Worm (Caenorhabditis elegans) whole organism, young adult: ENCODE measurements around the gene fbxl-1.

Experiments used
- F22D6.2 ChIP-seq: sonication (generic microtip); optimal IDR thresholded peaks from 2 replicates; lab custom pipeline; 2016; ENCODE audit warnings: mild to moderate bottlenecking, missing genetic modification characterization, missing compliant biosample characterization
- F33H1.4 ChIP-seq: fragments of 200-800 bp; sonication (Bioruptor generic); IDR thresholded peaks from 2 replicates; pipeline ENCODE4 v1.3.6; 2022; ENCODE audit warnings: missing genetic modification reagents, missing genetic modification characterization, missing compliant biosample characterization
- Y67H2A.10 ChIP-seq: fragments of 200-800 bp; sonication (Bioruptor generic); conservative IDR thresholded peaks from 2 replicates; pipeline ENCODE4 v1.3.6; 2022; ENCODE audit warnings: missing genetic modification reagents, missing genetic modification characterization, missing compliant biosample characterization
- Y95B8A.8 ChIP-seq: fragments of 200-800 bp; sonication (Bioruptor generic); IDR thresholded peaks from 2 replicates; pipeline ENCODE4 v1.3.6; 2022; ENCODE audit warnings: missing genetic modification reagents, missing genetic modification characterization, missing compliant biosample characterization
- ZK185.1 ChIP-seq: sonication (generic microtip); optimal IDR thresholded peaks from 2 replicates; lab custom pipeline; 2016; ENCODE audit warnings: mild to moderate bottlenecking, missing genetic modification characterization, missing compliant biosample characterization; ENCODE audit not compliant: poor library complexity, severe bottlenecking
- akir-1 ChIP-seq: fragments of 200-800 bp; sonication (Bioruptor generic); optimal IDR thresholded peaks from 2 replicates; lab custom pipeline; 2018; ENCODE audit warnings: mild to moderate bottlenecking, missing genetic modification characterization, moderate library complexity, missing compliant biosample characterization
- ama-1 ChIP-seq, 3 experiments: fragments of 150-350 bp in 1 of 3; sonication (generic microtip) in 2 of 3; optimal IDR thresholded peaks; 2 replicates each; lab custom pipeline; 2014 to 2018; ENCODE audit warnings: missing biosample characterization in 2 of 3, missing genetic modification characterization in 2 of 3, missing genetic modification reagents in 2 of 3
- aptf-2 ChIP-seq: fragments of 200-800 bp; sonication (Bioruptor generic); conservative IDR thresholded peaks from 2 replicates; pipeline ENCODE4 v1.3.6; 2022; ENCODE audit warnings: missing genetic modification reagents, missing genetic modification characterization, missing compliant biosample characterization
- attf-5 ChIP-seq: fragments of 200-800 bp; sonication (Bioruptor generic); optimal IDR thresholded peaks from 2 replicates; lab custom pipeline; 2018; ENCODE audit warnings: mild to moderate bottlenecking, missing genetic modification characterization, missing compliant biosample characterization
- bed-1 ChIP-seq: fragments of 200-800 bp; sonication (Bioruptor generic); IDR thresholded peaks from 2 replicates; pipeline ENCODE4 v1.3.6; 2022; ENCODE audit warnings: missing genetic modification reagents, missing genetic modification characterization, missing compliant biosample characterization
- bed-2 ChIP-seq: fragments of 200-800 bp; sonication (Bioruptor generic); IDR thresholded peaks from 2 replicates; pipeline ENCODE4 v1.3.6; 2022; ENCODE audit warnings: missing genetic modification reagents, missing genetic modification characterization, missing compliant biosample characterization
- cebp-1 ChIP-seq, 2 experiments: fragments of 200-800 bp in 1 of 2; sonication (Bioruptor generic) in 1 of 2; sonication (generic microtip) in 1 of 2; IDR thresholded peaks in 1 of 2; optimal IDR thresholded peaks in 1 of 2; 2 replicates each; pipeline versions ENCODE4 v1.3.6 to Lab custom; 2017 to 2022; ENCODE audit warnings: missing compliant biosample characterization in 2 of 2, missing genetic modification characterization in 2 of 2, mild to moderate bottlenecking in 1 of 2, missing genetic modification reagents in 1 of 2, moderate library complexity in 1 of 2
- ceh-58 ChIP-seq: fragments of 200-800 bp; sonication (Bioruptor generic); IDR thresholded peaks from 2 replicates; pipeline ENCODE4 v1.3.6; 2022; ENCODE audit warnings: missing genetic modification characterization, missing compliant biosample characterization
- die-1 ChIP-seq: sonication (generic microtip); optimal IDR thresholded peaks from 2 replicates; lab custom pipeline; 2016; ENCODE audit warnings: missing genotype, mild to moderate bottlenecking, missing genetic modification characterization, missing compliant biosample characterization
- dpff-1 ChIP-seq: sonication (generic microtip); optimal IDR thresholded peaks from 2 replicates; lab custom pipeline; 2017; ENCODE audit warnings: mild to moderate bottlenecking, missing genetic modification characterization, missing compliant biosample characterization
- egl-44 ChIP-seq: fragments of 200-800 bp; sonication (Bioruptor generic); IDR thresholded peaks from 2 replicates; pipeline ENCODE4 v1.3.6; 2022; ENCODE audit warnings: missing genetic modification reagents, missing genetic modification characterization, missing compliant biosample characterization
- hmg-20 ChIP-seq: fragments of 200-800 bp; sonication (Bioruptor generic); IDR thresholded peaks from 2 replicates; pipeline ENCODE4 v1.3.6; 2022; ENCODE audit warnings: missing genetic modification reagents, missing genetic modification characterization, missing compliant biosample characterization
- lin-35 ChIP-seq, 3 experiments: fragments of 150-350 bp in 2 of 3; sonication (generic microtip) in 1 of 3; optimal IDR thresholded peaks; 2 replicates each; lab custom pipeline; 2014 to 2018; ENCODE audit warnings: missing biosample characterization in 3 of 3, missing genetic modification characterization in 3 of 3, missing genetic modification reagents in 3 of 3
- lin-40 ChIP-seq: sonication (generic microtip); optimal IDR thresholded peaks from 2 replicates; lab custom pipeline; 2016; ENCODE audit warnings: missing genetic modification characterization, mild to moderate bottlenecking, missing compliant biosample characterization, missing genotype, missing genetic modification reagents
- lin-54 ChIP-seq: fragments of 200-800 bp; sonication (Bioruptor generic); optimal IDR thresholded peaks from 2 replicates; lab custom pipeline; 2018; ENCODE audit warnings: mild to moderate bottlenecking, missing genetic modification characterization, missing compliant biosample characterization
- lsy-27 ChIP-seq: sonication (generic microtip); optimal IDR thresholded peaks from 2 replicates; lab custom pipeline; 2017; ENCODE audit warnings: missing genetic modification characterization, mild to moderate bottlenecking, missing compliant biosample characterization, antibody characterized with exemption, missing genotype, borderline replicate concordance; ENCODE audit not compliant: insufficient read depth
- madf-3 ChIP-seq: fragments of 200-800 bp; sonication (Bioruptor generic); IDR thresholded peaks from 2 replicates; pipeline ENCODE4 v1.3.6; 2022; ENCODE audit warnings: missing genetic modification reagents, missing genetic modification characterization, missing compliant biosample characterization
- madf-6 ChIP-seq: fragments of 200-800 bp; sonication (Bioruptor generic); IDR thresholded peaks from 2 replicates; pipeline ENCODE4 v1.3.6; 2022; ENCODE audit warnings: missing genetic modification reagents, missing genetic modification characterization, missing compliant biosample characterization
- madf-8 ChIP-seq: fragments of 200-800 bp; sonication (Bioruptor generic); conservative IDR thresholded peaks from 2 replicates; pipeline ENCODE4 v1.3.6; 2022; ENCODE audit warnings: missing genetic modification reagents, missing genetic modification characterization, missing compliant biosample characterization
- mxl-1 ChIP-seq: sonication (generic microtip); optimal IDR thresholded peaks from 2 replicates; lab custom pipeline; 2016; ENCODE audit warnings: missing genetic modification characterization, missing compliant biosample characterization
- nfya-1 ChIP-seq: sonication (generic microtip); optimal IDR thresholded peaks from 2 replicates; lab custom pipeline; 2017; ENCODE audit warnings: antibody characterized with exemption, missing compliant biosample characterization, missing genetic modification characterization, borderline replicate concordance; ENCODE audit not compliant: insufficient read depth
- nhr-179 ChIP-seq: sonication (generic microtip); optimal IDR thresholded peaks from 2 replicates; lab custom pipeline; 2016; ENCODE audit warnings: mild to moderate bottlenecking, missing genetic modification characterization, missing compliant biosample characterization
- nhr-27 ChIP-seq: fragments of 200-800 bp; sonication (Bioruptor generic); optimal IDR thresholded peaks from 2 replicates; lab custom pipeline; 2018; ENCODE audit warnings: mild to moderate bottlenecking, missing genetic modification characterization, moderate library complexity, missing compliant biosample characterization
- pbrm-1 ChIP-seq: fragments of 200-800 bp; sonication (Bioruptor generic); IDR thresholded peaks from 2 replicates; pipeline ENCODE4 v1.3.6; 2022; ENCODE audit warnings: missing genetic modification reagents, missing genetic modification characterization, missing compliant biosample characterization
- rpc-1 ChIP-seq, 2 experiments: fragments of 150-350 bp in 1 of 2; sonication (generic microtip) in 1 of 2; optimal IDR thresholded peaks; 2 replicates each; lab custom pipeline; 2014 to 2018; ENCODE audit warnings: missing biosample characterization in 1 of 2, missing genetic modification characterization in 1 of 2, missing genetic modification reagents in 1 of 2, missing genotype in 1 of 2
- snpc-3.4 ChIP-seq: sonication (generic microtip); optimal IDR thresholded peaks from 2 replicates; lab custom pipeline; 2017; ENCODE audit warnings: missing genetic modification characterization, mild to moderate bottlenecking, missing compliant biosample characterization, antibody characterized with exemption, moderate library complexity, missing genotype, missing genetic modification reagents
- tbx-9 ChIP-seq: sonication (generic microtip); optimal IDR thresholded peaks from 2 replicates; lab custom pipeline; 2016; ENCODE audit warnings: borderline replicate concordance, missing genetic modification characterization, inconsistent platforms, missing compliant biosample characterization
- xnd-1 ChIP-seq: sonication (generic microtip); optimal IDR thresholded peaks from 2 replicates; lab custom pipeline; 2016; ENCODE audit warnings: missing genotype, missing genetic modification reagents, missing genetic modification characterization, missing compliant biosample characterization
- ztf-18 ChIP-seq: sonication (generic microtip); optimal IDR thresholded peaks from 2 replicates; lab custom pipeline; 2016; ENCODE audit warnings: missing genotype, mild to moderate bottlenecking, missing genetic modification characterization, missing compliant biosample characterization
- ztf-28 ChIP-seq: fragments of 200-800 bp; sonication (Bioruptor generic); IDR thresholded peaks from 2 replicates; pipeline ENCODE4 v1.3.6; 2022; ENCODE audit warnings: missing genetic modification reagents, missing genetic modification characterization, missing compliant biosample characterization
- ztf-3 ChIP-seq: fragments of 200-800 bp; sonication (Bioruptor generic); optimal IDR thresholded peaks from 2 replicates; lab custom pipeline; 2018; ENCODE audit warnings: mild to moderate bottlenecking, missing genetic modification characterization, missing compliant biosample characterization
- ztf-6 ChIP-seq: fragments of 200-800 bp; sonication (Bioruptor generic); IDR thresholded peaks from 2 replicates; pipeline ENCODE4 v1.3.6; 2022; ENCODE audit warnings: missing genetic modification reagents, missing genetic modification characterization, missing compliant biosample characterization

fbxl-1 gene

ce11 chrIII:8181581-8181980 lies 46.0 kb upstream of the fbxl-1 start, which contains the start of gene spc-2:
TSS of gene spc-2 (plus strand) at chrIII:8181881.
- TF ChIP-seq lin-40, result no peak
- no peak for TF ChIP-seq nhr-179 (tag; lab: Kevin White, UChicago)
- no peak for TF ChIP-seq hmg-20
- TF ChIP-seq rpc-1 (optimal IDR thresholded peaks at IDR 0.05; lab: Kevin White, UChicago), result no peak
- no peak for TF ChIP-seq rpc-1 (tag; optimal IDR thresholded peaks at IDR 0.05; lab: Kevin White, UChicago)
- no peak for TF ChIP-seq lin-35 (GFP tag; optimal IDR thresholded peaks at IDR 0.05; lab: Kevin White, UChicago)
- no peak for TF ChIP-seq ZK185.1 (tag; lab: Kevin White, UChicago)
- TF ChIP-seq nfya-1 (tag; lab: Kevin White, UChicago), result no peak
- TF ChIP-seq akir-1, result no peak

DNA sequence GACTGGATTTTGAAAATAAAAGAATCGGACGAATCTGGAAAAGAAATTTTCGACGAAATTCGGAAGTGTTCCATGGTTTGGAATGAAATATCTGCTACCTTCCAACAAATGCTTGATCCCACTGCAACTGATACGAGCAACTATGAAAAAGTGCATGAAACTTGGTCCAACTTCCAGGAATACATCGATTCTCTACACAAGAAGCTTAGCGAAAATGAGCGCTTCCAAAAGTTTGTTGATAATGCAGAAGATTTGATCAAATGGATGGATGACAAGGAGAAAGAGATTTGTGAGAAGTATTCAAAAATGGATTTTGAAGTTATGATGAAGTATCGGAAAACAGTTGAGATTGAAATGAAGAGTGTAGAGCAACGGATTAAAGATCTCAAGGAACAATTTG lies 45.1 kb upstream of the fbxl-1 start:
- TF ChIP-seq F33H1.4 (no peak), ama-1 (optimal IDR thresholded peaks at IDR 0.05; lab: Kevin White, UChicago) (no peak), ama-1 (GFP tag; optimal IDR thresholded peaks at IDR 0.05; lab: Kevin White, UChicago) (no peak), xnd-1 (tag; lab: Kevin White, UChicago) (no peak), Y67H2A.10 (no peak), nhr-27 (no peak), bed-1 (GFP tag; lab: Robert Waterston, UW) (no peak), egl-44 (GFP tag; lab: Robert Waterston, UW) (no peak), ztf-18 (tag; lab: Kevin White, UChicago) (no peak), mxl-1 (no peak), F22D6.2 (tag; lab: Kevin White, UChicago) (no peak), madf-8 (no peak), ztf-28 (GFP tag; lab: Robert Waterston, UW) (no peak), attf-5 (no peak)

DNA sequence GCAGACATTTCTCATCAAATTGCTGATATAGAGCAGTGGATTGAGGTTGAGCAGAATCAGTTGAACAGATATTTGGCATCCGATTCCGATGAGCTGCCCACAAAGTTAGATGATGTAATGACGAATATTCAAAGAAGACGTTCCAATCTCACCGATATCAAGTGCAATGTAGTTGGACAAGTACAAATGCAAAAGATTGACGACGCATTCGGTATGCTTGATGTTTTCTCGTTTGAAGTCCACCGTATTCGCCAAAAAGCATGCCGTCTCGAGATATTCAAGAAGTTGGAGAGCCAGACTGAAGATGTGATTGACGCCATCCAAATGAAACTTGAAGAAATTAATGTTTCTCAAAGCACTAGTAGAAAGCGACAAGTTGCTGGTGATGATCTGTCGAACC lies 42.5 kb upstream of the fbxl-1 start:
- TF ChIP-seq ztf-3 (GFP tag; lab: Kevin White, UChicago) (no peak), Y95B8A.8 (GFP tag; lab: Robert Waterston, UW) (no peak), egl-44 (GFP tag; lab: Robert Waterston, UW) (no peak), snpc-3.4 (tag; lab: Kevin White, UChicago) (no peak), lin-54 (GFP tag; lab: Kevin White, UChicago) (no peak), dpff-1 (tag; lab: Kevin White, UChicago) (no peak), ceh-58 (no peak), ama-1 (optimal IDR thresholded peaks at IDR 0.05; lab: Kevin White, UChicago) (no peak), ama-1 (GFP tag; optimal IDR thresholded peaks at IDR 0.05; lab: Kevin White, UChicago) (no peak), cebp-1 (GFP tag; IDR thresholded peaks at IDR 0.05; lab: Robert Waterston, UW) (no peak), cebp-1 (tag; optimal IDR thresholded peaks at IDR 0.05; lab: Kevin White, UChicago) (no peak), madf-6 (no peak), ztf-6 (no peak), bed-2 (GFP tag; lab: Robert Waterston, UW) (no peak), lin-35 (GFP tag; optimal IDR thresholded peaks at IDR 0.05; lab: Kevin White, UChicago) (no peak), tbx-9 (tag; lab: Kevin White, UChicago) (no peak)

ce11 chrIII:8190505-8190904 lies 37.1 kb upstream of the fbxl-1 start, which contains the start of gene C50C3.19:
TSS of gene C50C3.19 (plus strand) at chrIII:8190805.
- no peak for TF ChIP-seq lsy-27
- no peak for TF ChIP-seq pbrm-1 (GFP tag; lab: Robert Waterston, UW)
- TF ChIP-seq die-1 (tag; lab: Kevin White, UChicago), result no peak
- TF ChIP-seq madf-3 (GFP tag; lab: Robert Waterston, UW), result no peak
- TF ChIP-seq bed-1 (GFP tag; lab: Robert Waterston, UW), result no peak
- TF ChIP-seq aptf-2 (GFP tag; lab: Robert Waterston, UW), result no peak
- TF ChIP-seq, all 124 proteins: peak for 0
